Worm (Caenorhabditis elegans) whole organism, L1 larva: ENCODE data around the gene cyp-34A6.

Source experiments
- C16A3.4 ChIP-seq: fragments of 150-350 bp; optimal IDR thresholded peaks from 2 replicates; lab custom pipeline; 2014; ENCODE audit warnings: missing biosample characterization, missing genetic modification characterization
- C34B4.2 ChIP-seq: sonication (generic microtip); optimal IDR thresholded peaks from 2 replicates; lab custom pipeline; 2017; ENCODE audit warnings: mild to moderate bottlenecking, missing genetic modification characterization, missing compliant biosample characterization
- F16B12.6 ChIP-seq: fragments of 150-350 bp; optimal IDR thresholded peaks from 2 replicates; lab custom pipeline; 2014; ENCODE audit warnings: missing biosample characterization, missing genetic modification characterization
- Y116A8C.19 ChIP-seq: sonication (generic microtip); optimal IDR thresholded peaks from 2 replicates; lab custom pipeline; 2016; ENCODE audit warnings: missing compliant biosample characterization, missing genetic modification characterization, borderline replicate concordance
- ceh-82 ChIP-seq, 3 experiments: fragments of 150-350 bp in 1 of 3; sonication (generic microtip) in 2 of 3; optimal IDR thresholded peaks; 2 replicates each; lab custom pipeline; 2014 to 2017; ENCODE audit warnings: missing biosample characterization in 3 of 3, missing genetic modification characterization in 3 of 3
- ceh-88 ChIP-seq: fragments of 200-800 bp; sonication (Bioruptor generic); IDR thresholded peaks from 2 replicates; pipeline ENCODE4 v1.3.6; 2022; ENCODE audit warnings: missing genetic modification characterization, missing compliant biosample characterization
- ces-1 ChIP-seq: fragments of 150-350 bp; optimal IDR thresholded peaks from 2 replicates; lab custom pipeline; 2014; ENCODE audit warnings: missing biosample characterization, missing genetic modification reagents, missing genetic modification characterization
- dpl-1 ChIP-seq, 3 experiments: fragments of 150-350 bp in 2 of 3; sonication (generic microtip) in 1 of 3; optimal IDR thresholded peaks; 2 replicates each; lab custom pipeline; 2014 to 2017; ENCODE audit warnings: missing biosample characterization in 3 of 3, missing genetic modification characterization in 3 of 3, missing genetic modification reagents in 3 of 3
- dsc-1 ChIP-seq: sonication (generic microtip); optimal IDR thresholded peaks from 2 replicates; lab custom pipeline; 2016; ENCODE audit warnings: mild to moderate bottlenecking, missing genetic modification characterization, missing compliant biosample characterization
- efl-1 ChIP-seq, 4 experiments: fragments of 150-350 bp; optimal IDR thresholded peaks in 3 of 4; peaks in 1 of 4; 1 replicate in 1 of 4; 2 replicates in 3 of 4; lab custom pipeline; 2014; ENCODE audit warnings: missing biosample characterization in 2 of 4, missing genetic modification characterization in 2 of 4, missing genetic modification reagents in 2 of 4
- elt-3 ChIP-seq, 6 experiments: fragments of 150-350 bp in 1 of 6; sonication (generic microtip); optimal IDR thresholded peaks; 2 replicates each; lab custom pipeline; 2017 to 2018; ENCODE audit warnings: missing biosample characterization in 6 of 6, missing genetic modification characterization in 6 of 6, inconsistent platforms in 1 of 6
- ets-5 ChIP-seq: fragments of 200-800 bp; sonication (Bioruptor generic); IDR thresholded peaks from 2 replicates; pipeline ENCODE4 v1.3.6; 2022; ENCODE audit warnings: missing genetic modification characterization, missing compliant biosample characterization
- fos-1 ChIP-seq: fragments of 150-350 bp; optimal IDR thresholded peaks from 2 replicates; lab custom pipeline; 2014; ENCODE audit warnings: missing biosample characterization, missing genetic modification characterization
- grh-1 ChIP-seq: fragments of 200-800 bp; sonication (Bioruptor generic); IDR thresholded peaks from 2 replicates; pipeline ENCODE4 v1.3.6; 2022; ENCODE audit warnings: missing genetic modification reagents, missing genetic modification characterization, missing compliant biosample characterization
- hlh-17 ChIP-seq: fragments of 200-800 bp; sonication (Bioruptor generic); optimal IDR thresholded peaks from 2 replicates; lab custom pipeline; 2018; ENCODE audit warnings: missing genetic modification characterization, mild to moderate bottlenecking, missing compliant biosample characterization, moderate library complexity, borderline replicate concordance
- isw-1 ChIP-seq: fragments of 200-800 bp; sonication (Bioruptor generic); IDR thresholded peaks from 2 replicates; pipeline ENCODE4 v1.3.6; 2022; ENCODE audit warnings: missing genetic modification characterization, missing compliant biosample characterization
- jun-1 ChIP-seq: fragments of 150-350 bp; optimal IDR thresholded peaks from 2 replicates; lab custom pipeline; 2014; ENCODE audit warnings: missing biosample characterization, missing genetic modification reagents, missing genetic modification characterization
- lin-13 ChIP-seq: fragments of 150-350 bp; optimal IDR thresholded peaks from 2 replicates; lab custom pipeline; 2014; ENCODE audit warnings: missing biosample characterization, missing genetic modification reagents, missing genetic modification characterization
- lin-35 ChIP-seq, 2 experiments: fragments of 150-350 bp; optimal IDR thresholded peaks; 2 replicates each; lab custom pipeline; 2014; ENCODE audit warnings: missing biosample characterization in 2 of 2, missing genetic modification characterization in 2 of 2, missing genetic modification reagents in 2 of 2
- lir-3 ChIP-seq: sonication (generic microtip); optimal IDR thresholded peaks from 2 replicates; lab custom pipeline; 2016; ENCODE audit warnings: mild to moderate bottlenecking, missing genetic modification characterization, moderate library complexity, missing compliant biosample characterization; ENCODE audit not compliant: poor library complexity
- mdl-1 ChIP-seq, 2 experiments: fragments of 150-350 bp; optimal IDR thresholded peaks; 2 replicates each; lab custom pipeline; 2014 to 2017; ENCODE audit warnings: missing biosample characterization in 2 of 2, missing genetic modification characterization in 2 of 2, inconsistent platforms in 1 of 2
- mef-2 ChIP-seq: fragments of 150-350 bp; optimal IDR thresholded peaks from 2 replicates; lab custom pipeline; 2014; ENCODE audit warnings: missing biosample characterization, missing genetic modification characterization
- nhr-19 ChIP-seq: fragments of 200-800 bp; sonication (Bioruptor generic); conservative IDR thresholded peaks from 2 replicates; pipeline ENCODE4 v1.3.6; 2022; ENCODE audit warnings: missing genetic modification characterization, missing compliant biosample characterization
- nhr-20 ChIP-seq: sonication (generic microtip); optimal IDR thresholded peaks from 2 replicates; lab custom pipeline; 2016; ENCODE audit warnings: mild to moderate bottlenecking, missing genetic modification characterization, missing compliant biosample characterization
- nhr-47 ChIP-seq: sonication (generic microtip); optimal IDR thresholded peaks from 2 replicates; lab custom pipeline; 2016; ENCODE audit warnings: mild to moderate bottlenecking, missing genetic modification characterization, moderate library complexity, missing compliant biosample characterization
- nhr-71 ChIP-seq: sonication (generic microtip); optimal IDR thresholded peaks from 2 replicates; lab custom pipeline; 2016; ENCODE audit warnings: mild to moderate bottlenecking, missing genetic modification characterization, moderate library complexity, missing compliant biosample characterization
- nhr-85 ChIP-seq: sonication (generic microtip); peaks from one replicate; lab custom pipeline; 2016; ENCODE audit warnings: missing genetic modification characterization, inconsistent platforms, missing compliant biosample characterization
- nhr-90 ChIP-seq: sonication (generic microtip); optimal IDR thresholded peaks from 2 replicates; lab custom pipeline; 2016; ENCODE audit warnings: mild to moderate bottlenecking, missing genetic modification characterization, missing compliant biosample characterization; ENCODE audit not compliant: poor library complexity
- pqm-1 ChIP-seq: sonication (generic microtip); optimal IDR thresholded peaks from 3 replicates; lab custom pipeline; 2017; ENCODE audit warnings: missing biosample characterization, missing genetic modification characterization
- skn-1 ChIP-seq: fragments of 150-350 bp; optimal IDR thresholded peaks from 2 replicates; lab custom pipeline; 2014; ENCODE audit warnings: missing biosample characterization, missing genetic modification characterization
- snpc-4 ChIP-seq: fragments of 150-350 bp; optimal IDR thresholded peaks from 2 replicates; lab custom pipeline; 2014; ENCODE audit warnings: missing biosample characterization, missing genetic modification characterization
- sup-37 ChIP-seq: fragments of 200-800 bp; sonication (Bioruptor generic); optimal IDR thresholded peaks from 2 replicates; lab custom pipeline; 2018; ENCODE audit warnings: mild to moderate bottlenecking, missing genetic modification characterization, missing compliant biosample characterization
- swsn-7 ChIP-seq: sonication (generic microtip); optimal IDR thresholded peaks from 2 replicates; lab custom pipeline; 2016; ENCODE audit warnings: missing genetic modification characterization, missing compliant biosample characterization
- tbx-2 ChIP-seq: sonication (generic microtip); optimal IDR thresholded peaks from 2 replicates; lab custom pipeline; 2016; ENCODE audit warnings: missing genetic modification characterization, missing compliant biosample characterization
- tlp-1 ChIP-seq: fragments of 150-350 bp; optimal IDR thresholded peaks from 2 replicates; lab custom pipeline; 2014; ENCODE audit warnings: missing biosample characterization, missing genetic modification characterization
- unc-130 ChIP-seq: fragments of 150-350 bp; optimal IDR thresholded peaks from 2 replicates; lab custom pipeline; 2017; ENCODE audit warnings: missing biosample characterization, missing genetic modification characterization, inconsistent platforms
- unc-30 ChIP-seq: sonication (generic microtip); optimal IDR thresholded peaks from 2 replicates; lab custom pipeline; 2017; ENCODE audit warnings: missing biosample characterization, missing genetic modification characterization
- unc-86 ChIP-seq: sonication (generic microtip); optimal IDR thresholded peaks from 2 replicates; lab custom pipeline; 2016; ENCODE audit warnings: missing genetic modification characterization, missing compliant biosample characterization
- unc-98 ChIP-seq: fragments of 200-800 bp; sonication (Bioruptor generic); IDR thresholded peaks from 2 replicates; pipeline ENCODE4 v1.3.6; 2022; ENCODE audit warnings: missing genetic modification characterization, missing compliant biosample characterization
- vab-15 ChIP-seq: sonication (generic microtip); optimal IDR thresholded peaks from 2 replicates; lab custom pipeline; 2017; ENCODE audit warnings: missing genotype, mild to moderate bottlenecking, missing genetic modification characterization, missing compliant biosample characterization
- zag-1 ChIP-seq: fragments of 150-350 bp; optimal IDR thresholded peaks from 2 replicates; lab custom pipeline; 2014; ENCODE audit warnings: missing biosample characterization, missing genetic modification characterization

cyp-34A6 gene

ce11 chrV:3994048-3994447 lies 32.9 kb upstream of the cyp-34A6 start, which contains the start of gene K09D9.9:
Gene K09D9.9, minus strand, starts transcription at chrV:3994148.
- no peak for TF ChIP-seq efl-1 (optimal IDR thresholded peaks at IDR 0.05; lab: Kevin White, UChicago)
- TF ChIP-seq efl-1 (GFP tag; optimal IDR thresholded peaks at IDR 0.05 in 1 of 2; lab: Kevin White, UChicago): peak in 1 of 2 experiments; percentile 87
- TF ChIP-seq snpc-4 (tag; lab: Kevin White, UChicago): no peak

ce11 chrV:3992334-3992733 lies 31.2 kb upstream of the cyp-34A6 start:
- TF ChIP-seq mdl-1 (tag; optimal IDR thresholded peaks at IDR 0.05; lab: Kevin White, UChicago): no peak
- TF ChIP-seq hlh-17 (GFP tag; lab: Kevin White, UChicago): no peak
- no peak for TF ChIP-seq lir-3 (tag; lab: Kevin White, UChicago)
- no peak for TF ChIP-seq C16A3.4 (tag; lab: Kevin White, UChicago)
- TF ChIP-seq elt-3 (tag; optimal IDR thresholded peaks at IDR 0.05; lab: Kevin White, UChicago): peak in 1 of 6 experiments; percentile 37
- no peak for TF ChIP-seq dsc-1 (tag; lab: Kevin White, UChicago)
- no peak for TF ChIP-seq efl-1 (optimal IDR thresholded peaks at IDR 0.05; lab: Kevin White, UChicago)
- TF ChIP-seq efl-1 (GFP tag; optimal IDR thresholded peaks at IDR 0.05 in 1 of 2; lab: Kevin White, UChicago): peak in 1 of 2 experiments; percentile 56
- TF ChIP-seq grh-1 (GFP tag; lab: Robert Waterston, UW): peak; percentile 58
- no peak for TF ChIP-seq mef-2 (tag; lab: Kevin White, UChicago)
- peak; percentile 2 for TF ChIP-seq nhr-90 (tag; lab: Kevin White, UChicago)
- no peak for TF ChIP-seq swsn-7 (tag; lab: Kevin White, UChicago)
- peak; percentile 86 for TF ChIP-seq nhr-85 (tag; lab: Kevin White, UChicago)
- no peak for TF ChIP-seq C34B4.2 (tag; lab: Kevin White, UChicago)
- TF ChIP-seq unc-30 (tag; lab: Kevin White, UChicago): no peak
- no peak for TF ChIP-seq ces-1 (GFP tag; lab: Kevin White, UChicago)
- peak; percentile 56 for TF ChIP-seq nhr-20 (tag; lab: Kevin White, UChicago)
- no peak for TF ChIP-seq jun-1 (tag; lab: Kevin White, UChicago)
- TF ChIP-seq lin-35 (GFP tag; optimal IDR thresholded peaks at IDR 0.05; lab: Kevin White, UChicago): peak in 1 of 2 experiments; percentile 48
- no peak for TF ChIP-seq Y116A8C.19
- TF ChIP-seq unc-86 (tag; lab: Kevin White, UChicago): no peak
- TF ChIP-seq F16B12.6 (tag; lab: Kevin White, UChicago): no peak
- TF ChIP-seq vab-15 (tag; lab: Kevin White, UChicago): no peak
- TF ChIP-seq skn-1 (tag; lab: Kevin White, UChicago): no peak
- no peak for TF ChIP-seq ceh-88 (GFP tag; lab: Robert Waterston, UW)
- TF ChIP-seq nhr-47 (tag; lab: Kevin White, UChicago): no peak
- no peak for TF ChIP-seq snpc-4 (tag; lab: Kevin White, UChicago)
- TF ChIP-seq tlp-1 (tag; lab: Kevin White, UChicago): no peak
- TF ChIP-seq nhr-19 (GFP tag; lab: Robert Waterston, UW): no peak
- TF ChIP-seq tbx-2 (tag; lab: Kevin White, UChicago): peak; percentile 21
- no peak for TF ChIP-seq ceh-82 (tag; optimal IDR thresholded peaks at IDR 0.05; lab: Kevin White, UChicago)
- TF ChIP-seq nhr-71 (tag; lab: Kevin White, UChicago): peak; percentile 47
- no peak for TF ChIP-seq dpl-1 (GFP tag; optimal IDR thresholded peaks at IDR 0.05; lab: Kevin White, UChicago)
- no peak for TF ChIP-seq isw-1 (GFP tag; lab: Robert Waterston, UW)
- no peak for TF ChIP-seq sup-37 (GFP tag; lab: Kevin White, UChicago)
- TF ChIP-seq pqm-1 (tag; lab: Kevin White, UChicago): no peak
- no peak for TF ChIP-seq ets-5
- TF ChIP-seq unc-98 (GFP tag; lab: Robert Waterston, UW): no peak
- TF ChIP-seq unc-130 (tag; lab: Kevin White, UChicago): no peak
- no peak for TF ChIP-seq lin-13 (GFP tag; lab: Kevin White, UChicago)
- no peak for TF ChIP-seq fos-1
- no peak for TF ChIP-seq zag-1 (tag; lab: Kevin White, UChicago)
